Fruit fly (Drosophila melanogaster): ENCODE results near the gene nAChRalpha3.

nAChRalpha3 gene

dm6 chrX:8396611-8397010 is 29.6 kb upstream of the nAChRalpha3 start:
- TF ChIP-seq Vsx2 (GFP tag; optimal IDR thresholded peaks at IDR 0.05; ENCODE audit: partially characterized antibody): no peak
- no peak for TF ChIP-seq br (GFP tag; optimal IDR thresholded peaks at IDR 0.05)
- no peak for TF ChIP-seq sage (GFP tag; optimal IDR thresholded peaks at IDR 0.05)
- TF ChIP-seq Rel (GFP tag; optimal IDR thresholded peaks at IDR 0.05): no peak
- TF ChIP-seq Rel (tag; optimal IDR thresholded peaks at IDR 0.05): no peak
- TF ChIP-seq Hr83 (GFP tag; optimal IDR thresholded peaks at IDR 0.05; ENCODE audit: poor library complexity, severe bottlenecking): no peak
- TF ChIP-seq foxo (GFP tag; optimal IDR thresholded peaks at IDR 0.05): no peak
- no peak for TF ChIP-seq pan (optimal IDR thresholded peaks at IDR 0.05)
- no peak for TF ChIP-seq Jra (GFP tag; optimal IDR thresholded peaks at IDR 0.05)
- no peak for TF ChIP-seq OdsH (GFP tag; optimal IDR thresholded peaks at IDR 0.05)
- TF ChIP-seq sv (GFP tag; optimal IDR thresholded peaks at IDR 0.05): no peak
- no peak for TF ChIP-seq Myc (optimal IDR thresholded peaks at IDR 0.05)
- TF ChIP-seq CrebA (GFP tag; optimal IDR thresholded peaks at IDR 0.05; ENCODE audit: borderline replicate concordance): no peak
- TF ChIP-seq Sp1 (GFP tag; optimal IDR thresholded peaks at IDR 0.05): no peak
- TF ChIP-seq Hnf4 (GFP tag; optimal IDR thresholded peaks at IDR 0.05): no peak
- no peak for TF ChIP-seq Hr78 (GFP tag; optimal IDR thresholded peaks at IDR 0.05)
- TF ChIP-seq CG9705 (GFP tag; optimal IDR thresholded peaks at IDR 0.05): no peak
- TF ChIP-seq dsf (GFP tag; optimal IDR thresholded peaks at IDR 0.05; ENCODE audit: borderline replicate concordance): no peak

- TF ChIP-seq fru (GFP tag; optimal IDR thresholded peaks at IDR 0.05) (no peak), CrebA (GFP tag; optimal IDR thresholded peaks at IDR 0.05; ENCODE audit: borderline replicate concordance) (no peak), Hr83 (GFP tag; optimal IDR thresholded peaks at IDR 0.05; ENCODE audit: poor library complexity, severe bottlenecking) (no peak), Myc (optimal IDR thresholded peaks at IDR 0.05) (no peak), Rel (GFP tag; optimal IDR thresholded peaks at IDR 0.05) (no peak), Rel (tag; optimal IDR thresholded peaks at IDR 0.05) (no peak), dl (GFP tag; optimal IDR thresholded peaks at IDR 0.05; ENCODE audit: insufficient read depth in 1 of 2, partially characterized antibody in 2 of 2) (no peak), HLH106 (tag; optimal IDR thresholded peaks at IDR 0.05) (no peak), Hr78 (GFP tag; optimal IDR thresholded peaks at IDR 0.05) (no peak), tai (GFP tag; optimal IDR thresholded peaks at IDR 0.05) (no peak), dmrt93B (GFP tag; optimal IDR thresholded peaks at IDR 0.05) (no peak), pan (optimal IDR thresholded peaks at IDR 0.05) (no peak), jim (GFP tag; optimal IDR thresholded peaks at IDR 0.05) (no peak), Dif (GFP tag; optimal IDR thresholded peaks at IDR 0.05; ENCODE audit: partially characterized antibody) (no peak), usp (GFP tag; optimal IDR thresholded peaks at IDR 0.05) (no peak), Abd-B (GFP tag; optimal IDR thresholded peaks at IDR 0.05) (no peak)
Measured at dm6 chrX:8385481-8385880, 18.5 kb upstream of the nAChRalpha3 start, which contains the start of gene CG1387. Gene CG1387 (plus strand): TSS chrX:8385781.

DNA sequence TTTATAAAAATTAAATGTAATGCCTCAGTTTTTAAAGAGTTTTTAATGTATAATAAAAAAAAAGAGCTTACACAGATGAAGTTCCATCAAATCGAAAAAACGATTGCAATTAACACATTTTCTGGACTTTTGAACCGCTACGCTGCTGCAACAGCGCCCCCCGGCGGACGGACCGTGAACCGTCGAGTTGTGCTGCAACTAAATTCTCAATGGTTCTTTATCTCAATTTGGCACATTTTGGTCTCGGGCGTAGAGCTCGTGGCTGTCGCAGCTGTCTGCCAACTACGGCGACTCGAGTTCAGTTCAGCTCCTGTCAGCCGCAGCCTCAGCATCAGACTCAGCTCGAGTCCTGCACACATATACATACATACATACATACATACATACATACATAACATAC is 4.8 kb upstream of the nAChRalpha3 start:
- TF ChIP-seq CrebA (GFP tag; optimal IDR thresholded peaks at IDR 0.05; ENCODE audit: borderline replicate concordance): no peak
- no peak for TF ChIP-seq OdsH (GFP tag; optimal IDR thresholded peaks at IDR 0.05)
- TF ChIP-seq Jra (GFP tag; optimal IDR thresholded peaks at IDR 0.05): no peak
- TF ChIP-seq lola (GFP tag; optimal IDR thresholded peaks at IDR 0.05): no peak

DNA sequence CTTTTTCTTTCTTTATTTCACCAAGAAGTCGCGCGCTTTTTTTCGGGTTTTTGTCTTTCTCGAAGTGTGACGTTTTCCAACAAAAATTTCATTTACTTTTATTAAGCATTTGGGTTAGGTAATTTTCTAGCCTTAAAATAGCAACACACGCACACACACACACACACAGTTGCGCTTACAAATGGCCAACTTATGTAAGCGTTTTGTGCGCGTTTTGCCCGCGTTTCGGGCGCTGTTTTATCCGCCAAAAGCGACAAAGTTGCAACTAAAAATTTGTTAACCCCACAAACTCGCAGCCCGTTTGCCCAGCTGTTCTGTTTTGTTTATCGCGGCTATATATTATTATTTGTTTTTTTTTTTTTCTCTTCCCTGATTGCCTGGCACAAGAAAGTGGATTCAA is 640 bp downstream of the nAChRalpha3 start:
- no peak for TF ChIP-seq CG32264 (GFP tag; optimal IDR thresholded peaks at IDR 0.05)
- TF ChIP-seq HLH106 (tag; optimal IDR thresholded peaks at IDR 0.05): no peak
- no peak for TF ChIP-seq GATAd (GFP tag; optimal IDR thresholded peaks at IDR 0.05)
- no peak for TF ChIP-seq br (GFP tag; optimal IDR thresholded peaks at IDR 0.05)
- TF ChIP-seq jim (GFP tag; optimal IDR thresholded peaks at IDR 0.05): no peak
- TF ChIP-seq usp (GFP tag; optimal IDR thresholded peaks at IDR 0.05): no peak
- TF ChIP-seq OdsH (GFP tag; optimal IDR thresholded peaks at IDR 0.05): no peak
- TF ChIP-seq rgr (GFP tag; optimal IDR thresholded peaks at IDR 0.05): no peak
- TF ChIP-seq Hr83 (GFP tag; optimal IDR thresholded peaks at IDR 0.05; ENCODE audit: poor library complexity, severe bottlenecking): no peak
- TF ChIP-seq Jra (GFP tag; optimal IDR thresholded peaks at IDR 0.05): no peak
- TF ChIP-seq Dfd (GFP tag; optimal IDR thresholded peaks at IDR 0.05): no peak
- no peak for TF ChIP-seq sage (GFP tag; optimal IDR thresholded peaks at IDR 0.05)
- TF ChIP-seq brk (GFP tag; optimal IDR thresholded peaks at IDR 0.05): no peak
- no peak for TF ChIP-seq Dif (GFP tag; optimal IDR thresholded peaks at IDR 0.05; ENCODE audit: partially characterized antibody)

All from whole organism, wandering third instar larva.